Fruit fly (Drosophila melanogaster) whole organism, embryonic: ENCODE measurements around the gene vnd.

Experiments
- BEAF-32 ChIP-seq: fragments of 200-800 bp; sonication (Bioruptor generic); optimal IDR thresholded peaks from 3 replicates; lab custom pipeline; 2017; ENCODE audit warnings: missing biosample characterization, missing genetic modification characterization, mild to moderate bottlenecking, moderate library complexity, missing genetic modification reagents
- CG10543 ChIP-seq: fragments of 200-800 bp; sonication (Bioruptor generic); optimal IDR thresholded peaks from 3 replicates; lab custom pipeline; 2017; ENCODE audit warnings: missing biosample characterization, mild to moderate bottlenecking, missing genetic modification characterization, moderate library complexity
- CG12391 ChIP-seq: fragments of 200-800 bp; sonication (Bioruptor generic); optimal IDR thresholded peaks from 3 replicates; lab custom pipeline; 2018; ENCODE audit warnings: missing biosample characterization, mild to moderate bottlenecking, missing genetic modification characterization, moderate library complexity
- CG13123 ChIP-seq: fragments of 200-800 bp; sonication (Bioruptor generic); optimal IDR thresholded peaks from 2 replicates; lab custom pipeline; 2016; ENCODE audit warnings: missing biosample characterization, missing genetic modification characterization
- CG13424 ChIP-seq: fragments of 200-800 bp; sonication (Bioruptor generic); optimal IDR thresholded peaks from 2 replicates; lab custom pipeline; 2019; ENCODE audit warnings: missing biosample characterization, mild to moderate bottlenecking, missing genetic modification characterization, moderate library complexity
- CG15269 ChIP-seq: fragments of 200-800 bp; sonication (Bioruptor generic); optimal IDR thresholded peaks from 2 replicates; lab custom pipeline; 2018; ENCODE audit warnings: missing biosample characterization, mild to moderate bottlenecking, missing genetic modification characterization, moderate library complexity
- CG18764 ChIP-seq: fragments of 200-800 bp; sonication (Bioruptor generic); optimal IDR thresholded peaks from 3 replicates; lab custom pipeline; 2016; ENCODE audit warnings: missing biosample characterization, missing genetic modification characterization
- CG2712 ChIP-seq: fragments of 200-800 bp; optimal IDR thresholded peaks from 3 replicates; lab custom pipeline; 2019; ENCODE audit warnings: missing biosample characterization, mild to moderate bottlenecking, missing genetic modification characterization, moderate library complexity
- CG30020 ChIP-seq: fragments of 200-800 bp; optimal IDR thresholded peaks from 2 replicates; lab custom pipeline; 2019; ENCODE audit warnings: missing biosample characterization, mild to moderate bottlenecking, missing genetic modification characterization, moderate library complexity
- CG31365 ChIP-seq: fragments of 200-800 bp; sonication (Bioruptor generic); optimal IDR thresholded peaks from 2 replicates; lab custom pipeline; 2018; ENCODE audit warnings: missing biosample characterization, mild to moderate bottlenecking, missing genetic modification characterization
- CG32532 ChIP-seq: fragments of 200-800 bp; sonication (Bioruptor generic); IDR thresholded peaks from 2 replicates; pipeline ENCODE4 v1.3.6; 2022; ENCODE audit warnings: missing biosample characterization, missing genetic modification characterization
- CG32772 ChIP-seq: fragments of 200-800 bp; sonication (Bioruptor generic); IDR thresholded peaks from 2 replicates; pipeline ENCODE4 v1.3.6; 2022; ENCODE audit warnings: missing biosample characterization, missing genetic modification characterization
- CG3407 ChIP-seq: fragments of 200-800 bp; sonication (Bioruptor generic); optimal IDR thresholded peaks from 2 replicates; lab custom pipeline; 2018; ENCODE audit warnings: missing biosample characterization, mild to moderate bottlenecking, missing genetic modification characterization
- CG34422 ChIP-seq: fragments of 200-800 bp; sonication (Bioruptor generic); IDR thresholded peaks from 3 replicates; pipeline ENCODE4 v1.3.6; 2022; ENCODE audit warnings: missing biosample characterization, missing genetic modification characterization
- CG4360 ChIP-seq: fragments of 200-800 bp; sonication (Bioruptor generic); IDR thresholded peaks from 2 replicates; pipeline ENCODE4 v1.3.6; 2022; ENCODE audit warnings: missing biosample characterization, missing genetic modification characterization
- CG6689 ChIP-seq: fragments of 200-800 bp; sonication (Bioruptor generic); IDR thresholded peaks from 2 replicates; pipeline ENCODE4 v1.3.6; 2022; ENCODE audit warnings: missing biosample characterization, missing genetic modification characterization
- CG6813 ChIP-seq: fragments of 200-800 bp; sonication (Bioruptor generic); optimal IDR thresholded peaks from 2 replicates; lab custom pipeline; 2017; ENCODE audit warnings: missing biosample characterization, missing genetic modification characterization, mild to moderate bottlenecking, moderate library complexity, missing genetic modification reagents
- CG7271 ChIP-seq: fragments of 200-800 bp; sonication (Bioruptor generic); optimal IDR thresholded peaks from 2 replicates; lab custom pipeline; 2018; ENCODE audit warnings: missing biosample characterization, mild to moderate bottlenecking, missing genetic modification characterization, moderate library complexity
- CG8765 ChIP-seq: fragments of 200-800 bp; sonication (Bioruptor generic); IDR thresholded peaks from 2 replicates; pipeline ENCODE4 v1.3.6; 2022; ENCODE audit warnings: missing biosample characterization, missing genetic modification characterization
- CG8924 ChIP-seq: fragments of 200-800 bp; optimal IDR thresholded peaks from 3 replicates; lab custom pipeline; 2019; ENCODE audit warnings: missing biosample characterization, mild to moderate bottlenecking, missing genetic modification characterization, moderate library complexity
- CG9215 ChIP-seq: fragments of 200-800 bp; sonication (Bioruptor generic); IDR thresholded peaks from 2 replicates; pipeline ENCODE4 v1.3.6; 2022; ENCODE audit warnings: missing biosample characterization, missing genetic modification characterization
- CG9437 ChIP-seq: fragments of 200-800 bp; sonication (Bioruptor generic); optimal IDR thresholded peaks from 2 replicates; lab custom pipeline; 2018; ENCODE audit warnings: missing biosample characterization, mild to moderate bottlenecking, missing genetic modification characterization
- CG9876 ChIP-seq: fragments of 200-800 bp; sonication (Bioruptor generic); optimal IDR thresholded peaks from 2 replicates; lab custom pipeline; 2016; ENCODE audit warnings: missing biosample characterization, missing genetic modification characterization
- Chrac-16 ChIP-seq: fragments of 200-800 bp; sonication (Bioruptor generic); optimal IDR thresholded peaks from 3 replicates; lab custom pipeline; 2016; ENCODE audit warnings: missing biosample characterization, missing genetic modification characterization
- Dek ChIP-seq: fragments of 200-800 bp; sonication (Bioruptor generic); optimal IDR thresholded peaks from 3 replicates; lab custom pipeline; 2019; ENCODE audit warnings: missing biosample characterization, mild to moderate bottlenecking, missing genetic modification characterization, moderate library complexity
- E2f2 ChIP-seq: fragments of 200-800 bp; sonication (Bioruptor generic); IDR thresholded peaks from 2 replicates; pipeline ENCODE4 v1.3.6; 2022; ENCODE audit warnings: missing biosample characterization, missing genetic modification characterization
- ERR ChIP-seq: fragments of 200-800 bp; sonication (Bioruptor generic); optimal IDR thresholded peaks from 2 replicates; lab custom pipeline; 2016; ENCODE audit warnings: missing biosample characterization, missing genetic modification characterization
- HmgD ChIP-seq: fragments of 200-800 bp; sonication (Bioruptor generic); optimal IDR thresholded peaks from 3 replicates; lab custom pipeline; 2016; ENCODE audit warnings: missing biosample characterization, missing genetic modification characterization
- Hr51 ChIP-seq, 2 experiments: fragments of 200-800 bp; sonication (Bioruptor generic); optimal IDR thresholded peaks; 2 replicates in 1 of 2; 3 replicates in 1 of 2; lab custom pipeline; 2016 to 2018; ENCODE audit warnings: missing biosample characterization in 2 of 2, missing genetic modification characterization in 2 of 2, mild to moderate bottlenecking in 1 of 2, moderate library complexity in 1 of 2
- Hsf ChIP-seq: fragments of 200-800 bp; sonication (Bioruptor generic); optimal IDR thresholded peaks from 3 replicates; lab custom pipeline; 2016; ENCODE audit warnings: missing biosample characterization, missing genetic modification characterization
- MBD-R2 ChIP-seq: fragments of 200-800 bp; sonication (Bioruptor generic); IDR thresholded peaks from 2 replicates; pipeline ENCODE4 v1.3.6; 2022; ENCODE audit warnings: missing biosample characterization, missing genetic modification characterization
- Neu2 ChIP-seq: fragments of 200-800 bp; sonication (Bioruptor generic); optimal IDR thresholded peaks from 3 replicates; lab custom pipeline; 2016; ENCODE audit warnings: missing biosample characterization, missing genetic modification characterization, borderline replicate concordance
- Nf-YC ChIP-seq: fragments of 200-800 bp; optimal IDR thresholded peaks from 3 replicates; lab custom pipeline; 2019; ENCODE audit warnings: missing biosample characterization, mild to moderate bottlenecking, missing genetic modification characterization, moderate library complexity
- Oli ChIP-seq: fragments of 200-800 bp; sonication (Bioruptor generic); optimal IDR thresholded peaks from 2 replicates; lab custom pipeline; 2018; ENCODE audit warnings: missing biosample characterization, mild to moderate bottlenecking, missing genetic modification characterization, moderate library complexity
- Sox100B ChIP-seq: fragments of 200-800 bp; sonication (Bioruptor generic); optimal IDR thresholded peaks from 3 replicates; lab custom pipeline; 2018; ENCODE audit warnings: missing biosample characterization, mild to moderate bottlenecking, missing genetic modification characterization
- Trl ChIP-seq, 3 experiments: fragments of >200 bp in 2 of 3; fragments of 200-800 bp in 1 of 3; sonication (Bioruptor generic) in 1 of 3; optimal IDR thresholded peaks; 2 replicates in 1 of 3; 3 replicates in 2 of 3; lab custom pipeline; 2016 to 2017; ENCODE audit warnings: missing biosample characterization in 1 of 3, missing genetic modification characterization in 1 of 3
- YL-1 ChIP-seq: fragments of 200-800 bp; sonication (Bioruptor generic); optimal IDR thresholded peaks from 3 replicates; lab custom pipeline; 2017; ENCODE audit warnings: missing biosample characterization, mild to moderate bottlenecking, missing genetic modification characterization
- btn ChIP-seq: fragments of 200-800 bp; sonication (Bioruptor generic); optimal IDR thresholded peaks from 2 replicates; lab custom pipeline; 2016; ENCODE audit warnings: missing biosample characterization, missing genetic modification characterization
- cad ChIP-seq: fragments of >200 bp; optimal IDR thresholded peaks from 2 replicates; lab custom pipeline; 2017; ENCODE audit warnings: missing biosample characterization, missing genetic modification characterization
- disco-r ChIP-seq: fragments of 200-800 bp; sonication (Bioruptor generic); optimal IDR thresholded peaks from 2 replicates; lab custom pipeline; 2016; ENCODE audit warnings: missing biosample characterization, missing genetic modification characterization
- dpn ChIP-seq, 2 experiments: fragments of 200-800 bp; sonication (Bioruptor generic); optimal IDR thresholded peaks; 3 replicates each; lab custom pipeline; 2016; ENCODE audit warnings: missing biosample characterization in 2 of 2, missing genetic modification characterization in 2 of 2
- gsb ChIP-seq: fragments of 200-800 bp; sonication (Bioruptor generic); IDR thresholded peaks from 2 replicates; pipeline ENCODE4 v1.3.6; 2022; ENCODE audit warnings: missing biosample characterization, missing genetic modification characterization
- h ChIP-seq: fragments of >200 bp; optimal IDR thresholded peaks from 2 replicates; lab custom pipeline; 2017
- hb ChIP-seq: fragments of 200-800 bp; sonication (Bioruptor generic); IDR thresholded peaks from 3 replicates; pipeline ENCODE4 v1.3.6; 2022; ENCODE audit warnings: missing biosample characterization, missing genetic modification characterization; ENCODE audit not compliant: partially characterized antibody
- ken ChIP-seq: fragments of 200-800 bp; sonication (Bioruptor generic); IDR thresholded peaks from 3 replicates; pipeline ENCODE4 v1.3.6; 2022; ENCODE audit warnings: missing biosample characterization, missing genetic modification characterization
- lola ChIP-seq, 3 experiments: fragments of >200 bp in 2 of 3; fragments of 200-800 bp in 1 of 3; sonication (Bioruptor generic) in 1 of 3; optimal IDR thresholded peaks; 2 replicates each; lab custom pipeline; 2017 to 2019; ENCODE audit warnings: missing biosample characterization in 3 of 3, missing genetic modification characterization in 3 of 3, mild to moderate bottlenecking in 1 of 3, moderate library complexity in 1 of 3
- mam ChIP-seq: fragments of 200-800 bp; sonication (Bioruptor generic); optimal IDR thresholded peaks from 3 replicates; lab custom pipeline; 2016; ENCODE audit warnings: missing biosample characterization, missing genetic modification characterization
- sc ChIP-seq, 3 experiments: fragments of >200 bp in 2 of 3; fragments of 200-800 bp in 1 of 3; sonication (Bioruptor generic) in 1 of 3; optimal IDR thresholded peaks; 2 replicates in 2 of 3; 3 replicates in 1 of 3; lab custom pipeline; 2017; ENCODE audit warnings: mild to moderate bottlenecking in 1 of 3, missing biosample characterization in 1 of 3, missing genetic modification characterization in 1 of 3, missing genetic modification reagents in 1 of 3
- sug ChIP-seq: fragments of 200-800 bp; optimal IDR thresholded peaks from 2 replicates; lab custom pipeline; 2019; ENCODE audit warnings: missing biosample characterization, mild to moderate bottlenecking, missing genetic modification characterization, moderate library complexity

The vnd gene

dm6 chrX:621132-621555 lies 39.2 kb downstream of the vnd start, which contains the start of the genes CG13365 and Vsp37A (continued):
- TF ChIP-seq sug (tag; lab: Kevin White, UChicago) (peak; percentile 72), CG9437 (GFP tag; lab: Kevin White, UChicago) (peak; percentile 5), btn (GFP tag; lab: Kevin White, UChicago) (peak; percentile 23), CG9215 (peak; percentile 46), CG9876 (GFP tag; lab: Kevin White, UChicago) (peak; percentile 47), CG8924 (tag; lab: Kevin White, UChicago) (peak; percentile 28), cad (GFP tag; lab: Kevin White, UChicago) (no peak), CG10543 (peak; percentile 65), CG6689 (GFP tag; lab: Robert Waterston, UW) (peak; percentile 30; the same call in 1 of the 2 replicates), CG18764 (GFP tag; lab: Kevin White, UChicago) (peak; percentile 4), CG32772 (GFP tag; lab: Robert Waterston, UW) (peak; percentile 33; the same call in 1 of the 2 replicates), mam (GFP tag; lab: Kevin White, UChicago) (peak; percentile 44), disco-r (GFP tag; lab: Kevin White, UChicago) (peak; percentile 24), CG30020 (tag; lab: Kevin White, UChicago) (peak; percentile 58), CG15269 (tag; lab: Kevin White, UChicago) (peak; percentile 44), BEAF-32 (GFP tag; lab: Kevin White, UChicago) (peak; percentile 55), YL-1 (peak; percentile 66), CG32532 (GFP tag; lab: Robert Waterston, UW) (peak; percentile 35; the same call in 1 of the 2 replicates), Neu2 (GFP tag; lab: Kevin White, UChicago) (peak; percentile 8), ERR (GFP tag; lab: Kevin White, UChicago) (no peak), Hsf (GFP tag; lab: Kevin White, UChicago) (peak; percentile 51), HmgD (GFP tag; lab: Kevin White, UChicago) (peak; percentile 14), CG31365 (tag; lab: Kevin White, UChicago) (no peak), Nf-YC (tag; lab: Kevin White, UChicago) (peak; percentile 55), CG34422 (GFP tag; lab: Robert Waterston, UW) (peak; percentile 52; the same call in 1 of the 3 replicates), CG12391 (tag; lab: Kevin White, UChicago) (peak; percentile 52), ken (GFP tag; lab: Robert Waterston, UW) (no peak), Dek (tag; lab: Kevin White, UChicago) (peak; percentile 4), CG7271 (tag; lab: Kevin White, UChicago) (no peak), CG8765 (GFP tag; lab: Robert Waterston, UW) (no peak), Chrac-16 (GFP tag; lab: Kevin White, UChicago) (peak; percentile 41), CG13123 (GFP tag; lab: Kevin White, UChicago) (peak; percentile 7), gsb (GFP tag; lab: Robert Waterston, UW) (no peak), E2f2 (GFP tag; lab: Robert Waterston, UW) (peak; percentile 62), MBD-R2 (GFP tag; lab: Robert Waterston, UW) (peak; percentile 58), h (lab: Kevin White, UChicago) (no peak), sc (optimal IDR thresholded peaks at IDR 0.05; lab: Kevin White, UChicago) (no peak), sc (GFP tag; optimal IDR thresholded peaks at IDR 0.05; lab: Kevin White, UChicago) (no peak), CG3407 (GFP tag; lab: Kevin White, UChicago) (peak; percentile 35), CG2712 (peak; percentile 38), Hr51 (GFP tag; optimal IDR thresholded peaks at IDR 0.05; lab: Kevin White, UChicago) (peak; percentile 31 to 48), hb (GFP tag; lab: Robert Waterston, UW) (no peak), CG4360 (GFP tag; lab: Robert Waterston, UW) (peak; percentile 22; the same call in 1 of the 2 replicates), Trl (optimal IDR thresholded peaks at IDR 0.05; lab: Kevin White, UChicago) (no peak), Trl (GFP tag; optimal IDR thresholded peaks at IDR 0.05; lab: Kevin White, UChicago) (peak; percentile 59), lola (GFP tag; optimal IDR thresholded peaks at IDR 0.05; lab: Kevin White, UChicago) (peak in 1 of 3 experiments; percentile 39), Oli (tag; lab: Kevin White, UChicago) (no peak), dpn (GFP tag; optimal IDR thresholded peaks at IDR 0.05; lab: Kevin White, UChicago) (peak; percentile 36 to 63), Sox100B (GFP tag; lab: Kevin White, UChicago) (peak; percentile 39), CG6813 (GFP tag; lab: Kevin White, UChicago) (no peak), CG13424 (peak; percentile 64)
